Worm (Caenorhabditis elegans) whole organism, young adult: ENCODE data around the gene T10C6.7.

Experiments used
- F52B5.7 ChIP-seq: sonication (generic microtip); optimal IDR thresholded peaks from 2 replicates; lab custom pipeline; 2016; ENCODE audit warnings: mild to moderate bottlenecking, missing genetic modification characterization, missing compliant biosample characterization
- K12H6.12 ChIP-seq: fragments of 200-800 bp; sonication (Bioruptor generic); optimal IDR thresholded peaks from 2 replicates; lab custom pipeline; 2018; ENCODE audit warnings: mild to moderate bottlenecking, missing genetic modification characterization, missing compliant biosample characterization
- efl-1 ChIP-seq: fragments of 150-350 bp; optimal IDR thresholded peaks from 2 replicates; lab custom pipeline; 2014; ENCODE audit warnings: missing biosample characterization, missing genetic modification reagents, missing genetic modification characterization
- nfya-2 ChIP-seq: fragments of 200-800 bp; sonication (Bioruptor generic); IDR thresholded peaks from 2 replicates; pipeline ENCODE4 v1.3.6; 2022; ENCODE audit warnings: missing genetic modification reagents, missing genetic modification characterization, missing compliant biosample characterization
- tlf-1 ChIP-seq: fragments of 200-800 bp; sonication (Bioruptor generic); optimal IDR thresholded peaks from 2 replicates; lab custom pipeline; 2018; ENCODE audit warnings: mild to moderate bottlenecking, missing genetic modification characterization, missing compliant biosample characterization
- unc-130 ChIP-seq: sonication (generic microtip); optimal IDR thresholded peaks from 2 replicates; lab custom pipeline; 2016; ENCODE audit warnings: missing genetic modification reagents, missing genetic modification characterization, missing compliant biosample characterization
- unc-62 ChIP-seq: fragments of 150-350 bp; optimal IDR thresholded peaks from 2 replicates; lab custom pipeline; 2014; ENCODE audit warnings: missing biosample characterization, missing genetic modification reagents, missing genetic modification characterization
- xnd-1 ChIP-seq: sonication (generic microtip); optimal IDR thresholded peaks from 2 replicates; lab custom pipeline; 2016; ENCODE audit warnings: missing genotype, missing genetic modification reagents, missing genetic modification characterization, missing compliant biosample characterization

DNA sequence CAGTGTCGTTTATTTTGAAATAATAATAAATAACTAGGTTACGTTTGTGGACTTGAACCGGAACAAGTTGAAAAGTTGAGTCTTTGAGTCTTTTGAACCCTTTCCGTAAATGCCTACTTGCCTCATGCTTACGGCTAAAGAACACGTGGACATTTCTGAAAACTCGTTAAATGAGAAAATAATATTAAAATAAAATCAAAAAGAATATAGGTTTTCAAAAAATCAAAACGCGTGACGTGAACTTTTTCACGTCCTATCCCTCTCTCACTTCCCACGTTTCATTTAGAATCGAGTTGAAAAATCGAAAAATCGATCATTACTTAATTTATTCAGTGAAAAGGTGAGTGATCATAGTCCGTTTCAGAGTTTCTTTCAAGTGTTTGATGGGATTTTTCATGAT, 17.7 kb upstream of the T10C6.7 start, which contains the start of gene best-12:
- TF ChIP-seq unc-130 (GFP tag; lab: Kevin White, UChicago) (no peak), K12H6.12 (tag; lab: Kevin White, UChicago) (no peak), unc-62 (GFP tag; lab: Kevin White, UChicago) (no peak), efl-1 (GFP tag; lab: Kevin White, UChicago) (no peak), tlf-1 (GFP tag; lab: Kevin White, UChicago) (no peak), F52B5.7 (no peak), nfya-2 (no peak), xnd-1 (tag; lab: Kevin White, UChicago) (no peak)
